Worm (Caenorhabditis elegans): Measurements from ENCODE around the gene pro-3.

DNA sequence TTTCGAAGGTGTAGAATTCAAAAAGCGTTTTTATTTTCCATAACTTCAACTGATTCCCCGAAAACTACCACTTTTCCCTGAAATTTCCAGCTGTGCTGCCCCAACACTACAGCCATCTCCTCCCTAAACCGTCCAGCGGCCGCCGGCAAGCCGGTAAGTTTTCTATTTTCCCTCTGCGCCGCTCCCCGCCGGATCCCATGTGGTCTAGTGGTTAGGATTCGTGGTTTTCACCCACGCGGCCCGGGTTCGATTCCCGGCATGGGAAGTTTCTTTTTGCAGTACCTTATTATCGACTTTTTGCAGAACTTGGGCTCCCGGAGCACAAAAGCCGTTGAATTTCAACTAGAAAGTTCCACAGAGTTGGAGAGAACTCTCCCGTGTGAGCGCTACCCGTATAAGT is 24.4 kb upstream of the pro-3 start:
- TF ChIP-seq ceh-90 (tag; optimal IDR thresholded peaks at IDR 0.05) (no peak), egl-13 (tag; optimal IDR thresholded peaks at IDR 0.05) (no peak), snpc-4 (tag; optimal IDR thresholded peaks at IDR 0.05) (no peak), nhr-12 (tag; optimal IDR thresholded peaks at IDR 0.05) (no peak), elt-2 (tag; optimal IDR thresholded peaks at IDR 0.05) (no peak), efl-3 (GFP tag; optimal IDR thresholded peaks at IDR 0.05) (no peak), lin-14 (GFP tag; optimal IDR thresholded peaks at IDR 0.05) (no peak), fos-1 (tag; optimal IDR thresholded peaks at IDR 0.05) (no peak), dpl-1 (GFP tag; optimal IDR thresholded peaks at IDR 0.05) (no peak), ceh-82 (tag; optimal IDR thresholded peaks at IDR 0.05) (no peak), nhr-19 (GFP tag; conservative IDR thresholded peaks at IDR 0.05) (peak; percentile 28)
